Worm (Caenorhabditis elegans): Measurements from ENCODE around the gene mett-10.

- TF ChIP-seq ama-1 (optimal IDR thresholded peaks at IDR 0.05) (no peak), aly-1 (tag; optimal IDR thresholded peaks at IDR 0.05) (no peak), ets-7 (tag; optimal IDR thresholded peaks at IDR 0.05) (no peak), pes-1 (GFP tag; IDR thresholded peaks at IDR 0.05) (no peak), hnd-1 (tag; optimal IDR thresholded peaks at IDR 0.05) (no peak), flt-1 (GFP tag; IDR thresholded peaks at IDR 0.05) (no peak), B0310.2 (tag; optimal IDR thresholded peaks at IDR 0.05) (no peak), scrt-1 (GFP tag; IDR thresholded peaks at IDR 0.05) (no peak), tra-4 (tag; optimal IDR thresholded peaks at IDR 0.05) (no peak), hmbx-1 (tag; optimal IDR thresholded peaks at IDR 0.05) (no peak), F13C5.2 (tag; optimal IDR thresholded peaks at IDR 0.05) (no peak), ceh-13 (GFP tag; optimal IDR thresholded peaks at IDR 0.05) (no peak), sea-1 (GFP tag; conservative IDR thresholded peaks at IDR 0.05) (no peak), tbx-11 (GFP tag; IDR thresholded peaks at IDR 0.05) (no peak)
Measured at ce11 chrIII:10114662-10115061, at the start of gene mett-10, which contains the start of gene ZK1128.1.
